Worm (Caenorhabditis elegans) whole organism, L2 larva: ENCODE results near the gene W02A2.9.
A peak's percentile ranks its signal among the peaks of the same experiment; 100 is the strongest.

Source experiments
- C34F6.9 ChIP-seq: fragments of 150-350 bp; optimal IDR thresholded peaks from 2 replicates; lab custom pipeline; 2014; ENCODE audit warnings: missing biosample characterization, missing genetic modification characterization
- ZK546.5 ChIP-seq: sonication (generic microtip); optimal IDR thresholded peaks from 2 replicates; lab custom pipeline; 2017; ENCODE audit warnings: missing biosample characterization, missing genetic modification characterization
- ama-1 ChIP-seq: fragments of 150-350 bp; optimal IDR thresholded peaks from 2 replicates; lab custom pipeline; 2018; ENCODE audit warnings: inconsistent platforms
- ceh-16 ChIP-seq: fragments of 150-350 bp; optimal IDR thresholded peaks from 2 replicates; lab custom pipeline; 2014; ENCODE audit warnings: missing biosample characterization, missing genetic modification characterization
- egl-27 ChIP-seq: sonication (generic microtip); optimal IDR thresholded peaks from 3 replicates; lab custom pipeline; 2017; ENCODE audit warnings: missing biosample characterization, missing genetic modification reagents, missing genetic modification characterization
- lsy-2 ChIP-seq, 2 experiments: fragments of 150-350 bp in 1 of 2; sonication (generic microtip) in 1 of 2; optimal IDR thresholded peaks; 2 replicates each; lab custom pipeline; 2014 to 2017; ENCODE audit warnings: missing biosample characterization in 2 of 2, missing genetic modification characterization in 2 of 2
- nhr-12 ChIP-seq: fragments of 150-350 bp; optimal IDR thresholded peaks from 2 replicates; lab custom pipeline; 2014; ENCODE audit warnings: missing biosample characterization, missing genetic modification characterization
- nhr-21 ChIP-seq: fragments of 150-350 bp; optimal IDR thresholded peaks from 2 replicates; lab custom pipeline; 2014; ENCODE audit warnings: missing biosample characterization, missing genetic modification characterization
- nhr-23 ChIP-seq: fragments of 150-350 bp; optimal IDR thresholded peaks from 2 replicates; lab custom pipeline; 2014; ENCODE audit warnings: missing biosample characterization, missing genetic modification reagents, missing genetic modification characterization
- peb-1 ChIP-seq: fragments of 150-350 bp; optimal IDR thresholded peaks from 2 replicates; lab custom pipeline; 2014; ENCODE audit warnings: missing biosample characterization, missing genetic modification characterization
- unc-62 ChIP-seq: fragments of 150-350 bp; optimal IDR thresholded peaks from 2 replicates; lab custom pipeline; 2014; ENCODE audit warnings: missing biosample characterization, missing genetic modification reagents, missing genetic modification characterization
- zag-1 ChIP-seq: fragments of 150-350 bp; optimal IDR thresholded peaks from 2 replicates; lab custom pipeline; 2014; ENCODE audit warnings: missing biosample characterization, missing genetic modification characterization

DNA sequence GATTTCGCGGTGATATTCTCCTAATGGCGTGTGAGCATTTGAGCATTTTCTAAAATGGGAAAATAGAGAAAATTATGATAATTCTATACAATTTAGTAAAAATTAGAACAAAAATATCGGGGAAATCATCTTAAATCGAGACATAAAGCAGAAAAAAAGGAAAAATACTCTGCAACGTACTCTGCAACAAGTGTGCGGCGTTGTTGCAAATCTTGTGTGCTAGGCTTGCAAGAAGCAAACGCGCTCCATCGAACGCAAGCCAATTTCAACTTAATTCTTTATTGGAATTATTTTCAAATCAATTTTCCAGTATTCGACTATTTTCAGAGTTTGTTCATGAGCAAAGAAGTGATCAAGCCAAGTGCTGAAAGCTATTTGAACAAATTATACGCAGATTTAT is 38.6 kb downstream of the W02A2.9 start, which contains the start of the genes Y62E10A.20, Y62E10A.23 and mdt-9:
- peak; percentile 80 for TF ChIP-seq C34F6.9 (tag; lab: Kevin White, UChicago)
- TF ChIP-seq egl-27 = peak; percentile 50
- no peak for TF ChIP-seq peb-1 (tag; lab: Kevin White, UChicago)
- no peak for TF ChIP-seq zag-1 (tag; lab: Kevin White, UChicago)
- TF ChIP-seq ceh-16 (tag; lab: Kevin White, UChicago) = no peak
- no peak for TF ChIP-seq ama-1 (lab: Kevin White, UChicago)
- TF ChIP-seq unc-62 = no peak
- TF ChIP-seq nhr-23 = no peak
- no peak for TF ChIP-seq nhr-12 (tag; lab: Kevin White, UChicago)
- peak; percentile 45 to 86 for TF ChIP-seq lsy-2 (tag; optimal IDR thresholded peaks at IDR 0.05; lab: Kevin White, UChicago)
- no peak for TF ChIP-seq ZK546.5 (tag; lab: Kevin White, UChicago)
- peak; percentile 58 for TF ChIP-seq nhr-21
